Fruit fly (Drosophila melanogaster) whole organism, embryonic: ENCODE measurements around the gene Mnn1.

Source experiments
- Asciz ChIP-seq: fragments of 200-800 bp; sonication (Bioruptor generic); optimal IDR thresholded peaks from 2 replicates; lab custom pipeline; 2017; ENCODE audit warnings: missing biosample characterization, mild to moderate bottlenecking, missing genetic modification characterization, missing genetic modification reagents
- B-H1 ChIP-seq: fragments of 200-800 bp; sonication (Bioruptor generic); IDR thresholded peaks from 3 replicates; pipeline ENCODE4 v1.3.6; 2022; ENCODE audit warnings: missing biosample characterization, missing genetic modification characterization
- C15 ChIP-seq: fragments of 200-800 bp; sonication (Bioruptor generic); IDR thresholded peaks from 3 replicates; pipeline ENCODE4 v1.3.6; 2022; ENCODE audit warnings: missing biosample characterization, missing genetic modification characterization
- CG10147 ChIP-seq: fragments of 200-800 bp; sonication (Bioruptor generic); optimal IDR thresholded peaks from 2 replicates; lab custom pipeline; 2019; ENCODE audit warnings: missing biosample characterization, mild to moderate bottlenecking, missing genetic modification characterization, moderate library complexity
- CG10462 ChIP-seq: fragments of 200-800 bp; sonication (Bioruptor generic); optimal IDR thresholded peaks from 2 replicates; lab custom pipeline; 2016; ENCODE audit warnings: missing biosample characterization, missing genetic modification characterization
- CG10959 ChIP-seq: fragments of 200-800 bp; sonication (Bioruptor generic); IDR thresholded peaks from 2 replicates; pipeline ENCODE4 v1.3.6; 2022; ENCODE audit warnings: missing biosample characterization, missing genetic modification characterization
- CG11247 ChIP-seq: fragments of 200-800 bp; sonication (Bioruptor generic); IDR thresholded peaks from 2 replicates; pipeline ENCODE4 v1.3.6; 2022; ENCODE audit warnings: missing biosample characterization, missing genetic modification characterization
- CG11723 ChIP-seq: fragments of 200-800 bp; sonication (Bioruptor generic); optimal IDR thresholded peaks from 2 replicates; lab custom pipeline; 2017; ENCODE audit warnings: missing biosample characterization, mild to moderate bottlenecking, missing genetic modification characterization
- CG14667 ChIP-seq: fragments of 200-800 bp; sonication (Bioruptor generic); IDR thresholded peaks from 2 replicates; pipeline ENCODE4 v1.3.6; 2022; ENCODE audit warnings: missing biosample characterization, missing genetic modification characterization
- CG15073 ChIP-seq: fragments of 200-800 bp; sonication (Bioruptor generic); optimal IDR thresholded peaks from 2 replicates; lab custom pipeline; 2016; ENCODE audit warnings: missing biosample characterization, missing genetic modification characterization
- CG15479 ChIP-seq: fragments of 200-800 bp; sonication (Bioruptor generic); optimal IDR thresholded peaks from 3 replicates; lab custom pipeline; 2019; ENCODE audit warnings: missing biosample characterization, mild to moderate bottlenecking, missing genetic modification characterization, moderate library complexity
- CG15514 ChIP-seq: fragments of 200-800 bp; sonication (Bioruptor generic); optimal IDR thresholded peaks from 3 replicates; lab custom pipeline; 2017; ENCODE audit warnings: missing biosample characterization, missing genetic modification characterization, mild to moderate bottlenecking, moderate library complexity, missing genetic modification reagents
- CG17359 ChIP-seq: fragments of 200-800 bp; sonication (Bioruptor generic); optimal IDR thresholded peaks from 3 replicates; lab custom pipeline; 2018; ENCODE audit warnings: missing biosample characterization, mild to moderate bottlenecking, missing genetic modification characterization, moderate library complexity
- CG3065 ChIP-seq: fragments of 200-800 bp; sonication (Bioruptor generic); optimal IDR thresholded peaks from 2 replicates; lab custom pipeline; 2016; ENCODE audit warnings: missing biosample characterization, missing genetic modification characterization
- CG3847 ChIP-seq: fragments of 200-800 bp; sonication (Bioruptor generic); IDR thresholded peaks from 2 replicates; pipeline ENCODE4 v1.3.6; 2022; ENCODE audit warnings: missing biosample characterization, missing genetic modification characterization
- CG7786 ChIP-seq: fragments of 200-800 bp; sonication (Bioruptor generic); optimal IDR thresholded peaks from 2 replicates; lab custom pipeline; 2016; ENCODE audit warnings: missing biosample characterization, missing genetic modification characterization
- CG7839 ChIP-seq: fragments of 200-800 bp; sonication (Bioruptor generic); optimal IDR thresholded peaks from 3 replicates; lab custom pipeline; 2018; ENCODE audit warnings: missing biosample characterization, mild to moderate bottlenecking, missing genetic modification characterization, moderate library complexity
- CG8944 ChIP-seq: fragments of 200-800 bp; sonication (Bioruptor generic); optimal IDR thresholded peaks from 3 replicates; lab custom pipeline; 2016; ENCODE audit warnings: missing biosample characterization, missing genetic modification characterization
- CG9609 ChIP-seq: fragments of 200-800 bp; sonication (Bioruptor generic); optimal IDR thresholded peaks from 3 replicates; lab custom pipeline; 2016; ENCODE audit warnings: missing biosample characterization, missing genetic modification characterization
- CoRest ChIP-seq: fragments of 200-800 bp; sonication (Bioruptor generic); optimal IDR thresholded peaks from 3 replicates; lab custom pipeline; 2018; ENCODE audit warnings: missing biosample characterization, mild to moderate bottlenecking, missing genetic modification characterization, moderate library complexity
- D ChIP-seq, 2 experiments: fragments of 200-800 bp in 1 of 2; fragments of >200 bp in 1 of 2; sonication (Bioruptor generic) in 1 of 2; optimal IDR thresholded peaks; 2 replicates in 1 of 2; 3 replicates in 1 of 2; lab custom pipeline; 2017; ENCODE audit warnings: mild to moderate bottlenecking in 1 of 2, missing biosample characterization in 1 of 2, missing genetic modification characterization in 1 of 2, missing genetic modification reagents in 1 of 2
- E2f1 ChIP-seq: fragments of 200-800 bp; sonication (Bioruptor generic); IDR thresholded peaks from 2 replicates; pipeline ENCODE4 v1.3.6; 2022; ENCODE audit warnings: missing biosample characterization, missing genetic modification characterization
- Hsf ChIP-seq: fragments of 200-800 bp; sonication (Bioruptor generic); optimal IDR thresholded peaks from 3 replicates; lab custom pipeline; 2016; ENCODE audit warnings: missing biosample characterization, missing genetic modification characterization
- Myb ChIP-seq: fragments of 200-800 bp; sonication (Bioruptor generic); optimal IDR thresholded peaks from 2 replicates; lab custom pipeline; 2016; ENCODE audit warnings: missing biosample characterization, missing genetic modification characterization
- NC2β ChIP-seq: fragments of 200-800 bp; sonication (Bioruptor generic); optimal IDR thresholded peaks from 2 replicates; lab custom pipeline; 2016; ENCODE audit warnings: missing biosample characterization, missing genetic modification characterization
- Nf-YB ChIP-seq: fragments of 200-800 bp; sonication (Bioruptor generic); optimal IDR thresholded peaks from 3 replicates; lab custom pipeline; 2019; ENCODE audit warnings: missing biosample characterization, mild to moderate bottlenecking, missing genetic modification characterization, moderate library complexity
- Oli ChIP-seq: fragments of 200-800 bp; sonication (Bioruptor generic); optimal IDR thresholded peaks from 2 replicates; lab custom pipeline; 2018; ENCODE audit warnings: missing biosample characterization, mild to moderate bottlenecking, missing genetic modification characterization, moderate library complexity
- Sin3A ChIP-seq: fragments of >200 bp; optimal IDR thresholded peaks from 2 replicates; lab custom pipeline; 2018
- Tbp ChIP-seq: fragments of >200 bp; optimal IDR thresholded peaks from 2 replicates; lab custom pipeline; 2018; ENCODE audit warnings: missing biosample characterization, missing genetic modification characterization
- Vsx1 ChIP-seq: fragments of 200-800 bp; sonication (Bioruptor generic); optimal IDR thresholded peaks from 2 replicates; lab custom pipeline; 2017; ENCODE audit warnings: missing biosample characterization, mild to moderate bottlenecking, missing genetic modification characterization, missing genetic modification reagents
- ab ChIP-seq: fragments of 200-800 bp; sonication (Bioruptor generic); optimal IDR thresholded peaks from 2 replicates; lab custom pipeline; 2016; ENCODE audit warnings: missing biosample characterization, missing genetic modification characterization
- ase ChIP-seq: fragments of 200-800 bp; sonication (Bioruptor generic); IDR thresholded peaks from 3 replicates; pipeline ENCODE4 v1.3.6; 2022; ENCODE audit warnings: missing biosample characterization, missing genetic modification characterization
- br ChIP-seq: fragments of >200 bp; optimal IDR thresholded peaks from 2 replicates; lab custom pipeline; 2017
- cg ChIP-seq: fragments of 200-800 bp; sonication (Bioruptor generic); optimal IDR thresholded peaks from 3 replicates; lab custom pipeline; 2019; ENCODE audit warnings: missing biosample characterization, mild to moderate bottlenecking, missing genetic modification characterization, moderate library complexity
- danr ChIP-seq: fragments of 200-800 bp; sonication (Bioruptor generic); IDR thresholded peaks from 2 replicates; pipeline ENCODE4 v1.3.6; 2022; ENCODE audit warnings: missing biosample characterization, missing genetic modification characterization
- dpn ChIP-seq, 2 experiments: fragments of 200-800 bp; sonication (Bioruptor generic); optimal IDR thresholded peaks; 3 replicates each; lab custom pipeline; 2016; ENCODE audit warnings: missing biosample characterization in 2 of 2, missing genetic modification characterization in 2 of 2
- emc ChIP-seq: fragments of 200-800 bp; sonication (Bioruptor generic); optimal IDR thresholded peaks from 2 replicates; lab custom pipeline; 2016; ENCODE audit warnings: missing biosample characterization, missing genetic modification characterization
- gce ChIP-seq: fragments of 200-800 bp; sonication (Bioruptor generic); IDR thresholded peaks from 3 replicates; pipeline ENCODE4 v1.3.6; 2022; ENCODE audit warnings: missing biosample characterization, missing genetic modification characterization
- inv ChIP-seq: fragments of 200-800 bp; sonication (Bioruptor generic); IDR thresholded peaks from 2 replicates; pipeline ENCODE4 v1.3.6; 2022; ENCODE audit warnings: missing biosample characterization, missing genetic modification characterization; ENCODE audit not compliant: partially characterized antibody
- jigr1 ChIP-seq: fragments of 200-800 bp; sonication (Bioruptor generic); IDR thresholded peaks from 3 replicates; pipeline ENCODE4 v1.3.6; 2022; ENCODE audit warnings: missing biosample characterization, missing genetic modification characterization
- lmd ChIP-seq: fragments of 200-800 bp; sonication (Bioruptor generic); IDR thresholded peaks from 2 replicates; pipeline ENCODE4 v1.3.6; 2022; ENCODE audit warnings: missing biosample characterization, missing genetic modification characterization
- mld ChIP-seq: fragments of 200-800 bp; sonication (Bioruptor generic); IDR thresholded peaks from 3 replicates; pipeline ENCODE4 v1.3.6; 2022; ENCODE audit warnings: missing biosample characterization, missing genetic modification characterization; ENCODE audit not compliant: partially characterized antibody
- nerfin-2 ChIP-seq: fragments of 200-800 bp; sonication (Bioruptor generic); IDR thresholded peaks from 2 replicates; pipeline ENCODE4 v1.3.6; 2022; ENCODE audit warnings: missing biosample characterization, missing genetic modification characterization; ENCODE audit not compliant: partially characterized antibody
- oc ChIP-seq: fragments of 200-800 bp; sonication (Bioruptor generic); optimal IDR thresholded peaks from 2 replicates; lab custom pipeline; 2018; ENCODE audit warnings: missing biosample characterization, mild to moderate bottlenecking, missing genetic modification characterization, moderate library complexity
- pan ChIP-seq, 4 experiments: fragments of >200 bp in 3 of 4; fragments of 200-800 bp in 1 of 4; sonication (Bioruptor generic) in 1 of 4; optimal IDR thresholded peaks in 3 of 4; IDR thresholded peaks in 1 of 4; 2 replicates each; pipeline versions ENCODE4 v1.3.6 to Lab custom; 2017 to 2022; ENCODE audit warnings: missing biosample characterization in 2 of 4, missing genetic modification characterization in 2 of 4, mixed read lengths in 1 of 4
- pb ChIP-seq: fragments of 200-800 bp; sonication (Bioruptor generic); optimal IDR thresholded peaks from 3 replicates; lab custom pipeline; 2016; ENCODE audit warnings: missing biosample characterization, missing genetic modification characterization
- sr ChIP-seq: fragments of 200-800 bp; sonication (Bioruptor generic); IDR thresholded peaks from 3 replicates; pipeline ENCODE4 v1.3.6; 2022; ENCODE audit warnings: missing biosample characterization, missing genetic modification characterization
- tgo ChIP-seq: fragments of 200-800 bp; sonication (Bioruptor generic); IDR thresholded peaks from 3 replicates; pipeline ENCODE4 v1.3.6; 2022; ENCODE audit warnings: missing biosample characterization, missing genetic modification characterization
- tin ChIP-seq: fragments of 200-800 bp; sonication (Bioruptor generic); optimal IDR thresholded peaks from 3 replicates; lab custom pipeline; 2016; ENCODE audit warnings: missing biosample characterization, missing genetic modification characterization
- unc-4 ChIP-seq: fragments of 200-800 bp; sonication (Bioruptor generic); IDR thresholded peaks from 2 replicates; pipeline ENCODE4 v1.3.6; 2022; ENCODE audit warnings: missing biosample characterization, missing genetic modification characterization; ENCODE audit not compliant: partially characterized antibody
- zf30C ChIP-seq: fragments of 200-800 bp; sonication (Bioruptor generic); optimal IDR thresholded peaks from 3 replicates; lab custom pipeline; 2018; ENCODE audit warnings: missing biosample characterization, mild to moderate bottlenecking, missing genetic modification characterization

The Mnn1 gene

DNA sequence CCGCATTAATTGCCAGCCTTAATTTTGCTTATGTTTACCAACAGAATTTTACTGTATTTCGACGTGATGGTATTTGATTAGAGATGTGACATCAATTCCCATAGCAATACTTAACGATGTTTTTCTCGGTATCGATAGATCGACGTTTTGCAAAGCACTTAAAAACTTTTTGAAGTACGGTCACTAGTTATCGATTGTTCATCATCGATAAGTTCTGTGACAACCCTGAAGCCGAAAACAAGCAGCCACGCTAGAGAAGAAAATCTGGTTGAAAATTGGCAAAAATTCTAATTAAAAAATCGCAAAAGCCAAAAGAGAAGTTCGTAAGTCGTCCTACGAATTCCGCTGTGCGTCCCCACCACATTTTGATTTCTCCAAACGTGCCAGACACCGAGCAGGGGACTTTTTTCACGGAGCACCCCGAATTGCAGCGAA lies 23.6 kb upstream of the Mnn1 start, which contains the start of the genes Rab30 and Caper (continued):
- TF ChIP-seq ab (no peak), lmd (GFP tag; lab: Robert Waterston, UW) (peak; percentile 46; the same call in 1 of the 2 replicates), Asciz (GFP tag; lab: Kevin White, UChicago) (no peak), C15 (GFP tag; lab: Robert Waterston, UW) (no peak), D (optimal IDR thresholded peaks at IDR 0.05; lab: Kevin White, UChicago) (no peak), D (GFP tag; optimal IDR thresholded peaks at IDR 0.05; lab: Kevin White, UChicago) (no peak), nerfin-2 (GFP tag; lab: Robert Waterston, UW) (peak; percentile 97), NC2β (peak; percentile 63), CG7839 (tag; lab: Kevin White, UChicago) (no peak), pb (peak; percentile 5), ase (GFP tag; lab: Robert Waterston, UW) (no peak), oc (tag; lab: Kevin White, UChicago) (no peak), Sin3A (lab: Kevin White, UChicago) (peak; percentile 73), CG11247 (GFP tag; lab: Robert Waterston, UW) (peak; percentile 53), tin (peak; percentile 42), Hsf (GFP tag; lab: Kevin White, UChicago) (peak; percentile 60), CG15514 (GFP tag; lab: Kevin White, UChicago) (peak; percentile 66), Oli (tag; lab: Kevin White, UChicago) (no peak), emc (no peak), CG14667 (GFP tag; lab: Robert Waterston, UW) (no peak), sr (no peak), CG11723 (GFP tag; lab: Kevin White, UChicago) (no peak), tgo (GFP tag; lab: Robert Waterston, UW) (0 out of 3 replicates have a peak, but pooled peaks have one; percentile 24), CG9609 (GFP tag; lab: Kevin White, UChicago) (peak; percentile 60), unc-4 (peak; percentile 98), dpn (GFP tag; optimal IDR thresholded peaks at IDR 0.05; lab: Kevin White, UChicago) (peak; percentile 72 to 75), danr (GFP tag; lab: Robert Waterston, UW) (no peak), Tbp (no peak), CG8944 (peak; percentile 53), CG15479 (no peak), E2f1 (GFP tag; lab: Robert Waterston, UW) (no peak), gce (no peak), jigr1 (GFP tag; lab: Robert Waterston, UW) (no peak), CG10147 (GFP tag; lab: Kevin White, UChicago) (peak; percentile 23), CG15073 (GFP tag; lab: Kevin White, UChicago) (no peak), CoRest (tag; lab: Kevin White, UChicago) (peak; percentile 46), CG7786 (GFP tag; lab: Kevin White, UChicago) (peak; percentile 43), CG3847 (GFP tag; lab: Robert Waterston, UW) (peak; percentile 74), br (no peak), CG10959 (GFP tag; lab: Robert Waterston, UW) (no peak), CG3065 (GFP tag; lab: Kevin White, UChicago) (no peak), Vsx1 (peak; percentile 8), cg (GFP tag; lab: Kevin White, UChicago) (no peak), mld (GFP tag; lab: Robert Waterston, UW) (peak; percentile 99), CG17359 (tag; lab: Kevin White, UChicago) (peak; percentile 43), pan (optimal IDR thresholded peaks at IDR 0.05; lab: Kevin White, UChicago) (no peak), pan (GFP tag; optimal IDR thresholded peaks at IDR 0.05 in 1 of 2, IDR thresholded peaks at IDR 0.05 in 1 of 2) (peak in 1 of 2 experiments; percentile 56), CG10462 (GFP tag; lab: Kevin White, UChicago) (no peak), Nf-YB (GFP tag; lab: Kevin White, UChicago) (peak; percentile 35), inv (GFP tag; lab: Robert Waterston, UW) (peak; percentile 98), zf30C (no peak), Myb (GFP tag; lab: Kevin White, UChicago) (peak; percentile 75), B-H1 (GFP tag; lab: Robert Waterston, UW) (no peak)
